Worm (Caenorhabditis elegans): ENCODE data around the gene gnrr-7.

gnrr-7 gene

ce11 chrX:11215420-11216050 lies 29.9 kb downstream of the gnrr-7 start, which contains the start of the genes C34F6.7 and idh-2:
C34F6.7 (minus strand) TSS chrX:11215470.
idh-2 (plus strand) TSS chrX:11216000.
- TF ChIP-seq ztf-23 (GFP tag; IDR thresholded peaks at IDR 0.05), result no peak
- TF ChIP-seq klf-2 (GFP tag; conservative IDR thresholded peaks at IDR 0.05), result no peak
- no peak for TF ChIP-seq ref-1 (GFP tag; conservative IDR thresholded peaks at IDR 0.05)
- no peak for TF ChIP-seq tab-1 (GFP tag; IDR thresholded peaks at IDR 0.05)
- TF ChIP-seq flt-1 (GFP tag; IDR thresholded peaks at IDR 0.05), result no peak

- TF ChIP-seq klf-2 (GFP tag; conservative IDR thresholded peaks at IDR 0.05) (no peak), tab-1 (GFP tag; IDR thresholded peaks at IDR 0.05) (no peak), ref-1 (GFP tag; conservative IDR thresholded peaks at IDR 0.05) (no peak), ztf-23 (GFP tag; IDR thresholded peaks at IDR 0.05) (no peak), flt-1 (GFP tag; IDR thresholded peaks at IDR 0.05) (no peak), med-1 (GFP tag; optimal IDR thresholded peaks at IDR 0.05; ENCODE audit: insufficient read depth) (no peak), T22C8.4 (GFP tag; IDR thresholded peaks at IDR 0.05) (no peak), cog-1 (tag; optimal IDR thresholded peaks at IDR 0.05) (no peak), ztf-29 (GFP tag; IDR thresholded peaks at IDR 0.05) (no peak)
These were observed 37.1 kb downstream of the gnrr-7 start, which contains the start of gene C34F6.9 for ce11 chrX:11222597-11223218. C34F6.9 (minus strand) TSS chrX:11222647.

- TF ChIP-seq ref-1 (GFP tag; conservative IDR thresholded peaks at IDR 0.05) (no peak), cog-1 (tag; optimal IDR thresholded peaks at IDR 0.05) (no peak), med-1 (GFP tag; optimal IDR thresholded peaks at IDR 0.05; ENCODE audit: insufficient read depth) (no peak), T22C8.4 (GFP tag; IDR thresholded peaks at IDR 0.05) (no peak), klf-2 (GFP tag; conservative IDR thresholded peaks at IDR 0.05) (no peak), tab-1 (GFP tag; IDR thresholded peaks at IDR 0.05) (no peak), flt-1 (GFP tag; IDR thresholded peaks at IDR 0.05) (no peak), ztf-23 (GFP tag; IDR thresholded peaks at IDR 0.05) (no peak), ztf-29 (GFP tag; IDR thresholded peaks at IDR 0.05) (no peak)
These were observed 41.0 kb downstream of the gnrr-7 start, which contains the start of gene C34F6.12 for ce11 chrX:11226595-11226994. C34F6.12 (minus strand) TSS chrX:11226695.
